Worm (Caenorhabditis elegans): Measurements from ENCODE around the gene best-7.
A peak's percentile ranks its signal among the peaks of the same experiment; 100 is the strongest.

best-7 gene

ce11 chrIV:11225715-11226475 is 4.2 kb downstream of the best-7 start:
- TF ChIP-seq nhr-43 (tag; optimal IDR thresholded peaks at IDR 0.05; ENCODE audit: poor library complexity, severe bottlenecking) = peak; percentile 51

- TF ChIP-seq ZK546.5 (tag; optimal IDR thresholded peaks at IDR 0.05) (no peak), nfya-1 (tag; optimal IDR thresholded peaks at IDR 0.05; ENCODE audit: insufficient read depth) (peak; percentile 21), nhr-25 (tag; optimal IDR thresholded peaks at IDR 0.05) (peak; percentile 70)
Measured at ce11 chrIV:11225206-11225605, 4.9 kb downstream of the best-7 start, which contains the start of gene col-125. Gene col-125 (plus strand): TSS chrIV:11225506.

ce11 chrIV:11223878-11224277 is 6.2 kb downstream of the best-7 start, which contains the start of gene C29F4.3:
Gene C29F4.3 (minus strand): TSS chrIV:11223978.
- no peak for TF ChIP-seq ama-1 (optimal IDR thresholded peaks at IDR 0.05)
- TF ChIP-seq nhr-43 (tag; optimal IDR thresholded peaks at IDR 0.05; ENCODE audit: poor library complexity, severe bottlenecking) = no peak
- no peak for TF ChIP-seq ceh-28 (tag; optimal IDR thresholded peaks at IDR 0.05)
- no peak for TF ChIP-seq lin-39 (tag; optimal IDR thresholded peaks at IDR 0.05)
- no peak for TF ChIP-seq ZK546.5 (tag; optimal IDR thresholded peaks at IDR 0.05)
- TF ChIP-seq elt-1 (tag; optimal IDR thresholded peaks at IDR 0.05) = no peak
- TF ChIP-seq ztf-11 (tag; optimal IDR thresholded peaks at IDR 0.05) = no peak
- TF ChIP-seq zag-1 (tag; optimal IDR thresholded peaks at IDR 0.05) = no peak
- no peak for TF ChIP-seq fkh-2 (tag; optimal IDR thresholded peaks at IDR 0.05)
- no peak for TF ChIP-seq ceh-82 (tag; optimal IDR thresholded peaks at IDR 0.05)
- TF ChIP-seq elt-2 (tag; optimal IDR thresholded peaks at IDR 0.05) = no peak
- no peak for TF ChIP-seq daf-12 (tag; optimal IDR thresholded peaks at IDR 0.05)
- no peak for TF ChIP-seq elt-3 (tag; optimal IDR thresholded peaks at IDR 0.05)
- TF ChIP-seq nhr-237 (tag; optimal IDR thresholded peaks at IDR 0.05) = no peak
- no peak for TF ChIP-seq ceh-9 (tag; optimal IDR thresholded peaks at IDR 0.05)
- no peak for TF ChIP-seq nhr-77 (tag; optimal IDR thresholded peaks at IDR 0.05)
- TF ChIP-seq aly-2 (tag; optimal IDR thresholded peaks at IDR 0.05) = no peak

- TF ChIP-seq jun-1 (tag; optimal IDR thresholded peaks at IDR 0.05) (no peak), R02D3.7 (tag; optimal IDR thresholded peaks at IDR 0.05) (no peak), fkh-2 (tag; optimal IDR thresholded peaks at IDR 0.05) (no peak), pha-4 (tag; optimal IDR thresholded peaks at IDR 0.05) (no peak), lsy-12 (tag; optimal IDR thresholded peaks at IDR 0.05) (no peak), tbx-2 (tag; optimal IDR thresholded peaks at IDR 0.05) (no peak), nhr-12 (tag; optimal IDR thresholded peaks at IDR 0.05) (no peak), egl-5 (tag; optimal IDR thresholded peaks at IDR 0.05) (no peak), zag-1 (tag; optimal IDR thresholded peaks at IDR 0.05) (no peak), daf-12 (tag; optimal IDR thresholded peaks at IDR 0.05) (no peak), unc-39 (tag; optimal IDR thresholded peaks at IDR 0.05) (no peak), unc-62 (GFP tag; optimal IDR thresholded peaks at IDR 0.05) (no peak), ceh-9 (tag; optimal IDR thresholded peaks at IDR 0.05) (no peak), nhr-25 (tag; optimal IDR thresholded peaks at IDR 0.05) (no peak)
Measured at ce11 chrIV:11218037-11218436, 12.1 kb downstream of the best-7 start, which contains the start of gene zip-6. Gene zip-6 (minus strand): TSS chrIV:11218137.

- no peak for TF ChIP-seq mml-1 (tag; optimal IDR thresholded peaks at IDR 0.05)
- no peak for TF ChIP-seq mdl-1 (tag; optimal IDR thresholded peaks at IDR 0.05)
- TF ChIP-seq eor-1 (tag; optimal IDR thresholded peaks at IDR 0.05) = no peak
- TF ChIP-seq skn-1 (tag; optimal IDR thresholded peaks at IDR 0.05) = no peak
- no peak for TF ChIP-seq nhr-23 (tag; optimal IDR thresholded peaks at IDR 0.05)
- no peak for TF ChIP-seq nhr-43 (tag; optimal IDR thresholded peaks at IDR 0.05; ENCODE audit: poor library complexity, severe bottlenecking)
- TF ChIP-seq daf-12 (tag; optimal IDR thresholded peaks at IDR 0.05) = no peak
- TF ChIP-seq nhr-28 (tag; optimal IDR thresholded peaks at IDR 0.05) = no peak
Measured at ce11 chrIV:11212978-11213377, 17.1 kb downstream of the best-7 start.
